Worm (Caenorhabditis elegans) whole organism, L3 larva: ENCODE results near the gene K06A4.7.

ENCODE experiments used
- ZK546.5 ChIP-seq: sonication (generic microtip); optimal IDR thresholded peaks from 2 replicates; lab custom pipeline; 2017; ENCODE audit warnings: missing biosample characterization, missing genetic modification characterization
- aly-2 ChIP-seq: fragments of 150-350 bp; optimal IDR thresholded peaks from 2 replicates; lab custom pipeline; 2014; ENCODE audit warnings: missing biosample characterization, missing genetic modification characterization
- ama-1 ChIP-seq: fragments of 150-350 bp; optimal IDR thresholded peaks from 2 replicates; lab custom pipeline; 2018
- ceh-82 ChIP-seq: fragments of 150-350 bp; optimal IDR thresholded peaks from 2 replicates; lab custom pipeline; 2014; ENCODE audit warnings: missing biosample characterization, missing genetic modification characterization
- ceh-9 ChIP-seq: sonication (generic microtip); optimal IDR thresholded peaks from 2 replicates; lab custom pipeline; 2018; ENCODE audit warnings: missing biosample characterization, missing genetic modification characterization
- daf-12 ChIP-seq: fragments of 150-350 bp; optimal IDR thresholded peaks from 2 replicates; lab custom pipeline; 2014; ENCODE audit warnings: missing biosample characterization, missing genetic modification reagents, missing genetic modification characterization
- egl-27 ChIP-seq: sonication (generic microtip); optimal IDR thresholded peaks from 4 replicates; lab custom pipeline; 2017; ENCODE audit warnings: missing biosample characterization, missing genetic modification reagents, missing genetic modification characterization
- egl-5 ChIP-seq: fragments of 150-350 bp; optimal IDR thresholded peaks from 2 replicates; lab custom pipeline; 2017; ENCODE audit warnings: missing biosample characterization, missing genetic modification reagents, missing genetic modification characterization, inconsistent platforms
- elt-1 ChIP-seq: fragments of 150-350 bp; optimal IDR thresholded peaks from 2 replicates; lab custom pipeline; 2014; ENCODE audit warnings: missing biosample characterization, missing genetic modification characterization
- elt-2 ChIP-seq: sonication (generic microtip); optimal IDR thresholded peaks from 2 replicates; lab custom pipeline; 2016; ENCODE audit warnings: missing genetic modification reagents, mild to moderate bottlenecking, missing genetic modification characterization, missing compliant biosample characterization
- elt-3 ChIP-seq, 3 experiments: fragments of 150-350 bp in 1 of 3; sonication (generic microtip) in 2 of 3; optimal IDR thresholded peaks; 2 replicates in 2 of 3; 4 replicates in 1 of 3; lab custom pipeline; 2014 to 2017; ENCODE audit warnings: missing biosample characterization in 3 of 3, missing genetic modification characterization in 3 of 3
- eor-1 ChIP-seq, 2 experiments: fragments of 150-350 bp; optimal IDR thresholded peaks; 2 replicates each; lab custom pipeline; 2014 to 2018; ENCODE audit warnings: missing biosample characterization in 2 of 2, missing genetic modification characterization in 2 of 2
- fkh-10 ChIP-seq: sonication (generic microtip); optimal IDR thresholded peaks from 2 replicates; lab custom pipeline; 2017; ENCODE audit warnings: missing biosample characterization, missing genetic modification reagents, missing genetic modification characterization
- fos-1 ChIP-seq: fragments of 150-350 bp; optimal IDR thresholded peaks from 2 replicates; lab custom pipeline; 2014; ENCODE audit warnings: missing biosample characterization, missing genetic modification characterization
- hmg-11 ChIP-seq: sonication (generic microtip); optimal IDR thresholded peaks from 2 replicates; lab custom pipeline; 2016; ENCODE audit warnings: missing genetic modification characterization, missing compliant biosample characterization
- jun-1 ChIP-seq: fragments of 150-350 bp; optimal IDR thresholded peaks from 2 replicates; lab custom pipeline; 2014; ENCODE audit warnings: missing biosample characterization, missing genetic modification reagents, missing genetic modification characterization
- lin-15B ChIP-seq: fragments of 150-350 bp; optimal IDR thresholded peaks from 2 replicates; lab custom pipeline; 2014; ENCODE audit warnings: missing biosample characterization, missing genetic modification characterization
- lsy-12 ChIP-seq: sonication (generic microtip); optimal IDR thresholded peaks from 2 replicates; lab custom pipeline; 2016; ENCODE audit warnings: mild to moderate bottlenecking, missing genetic modification characterization, missing compliant biosample characterization
- mdl-1 ChIP-seq: fragments of 150-350 bp; optimal IDR thresholded peaks from 2 replicates; lab custom pipeline; 2014; ENCODE audit warnings: missing biosample characterization, missing genetic modification characterization
- nfya-1 ChIP-seq: sonication (generic microtip); optimal IDR thresholded peaks from 2 replicates; lab custom pipeline; 2017; ENCODE audit warnings: missing genetic modification characterization, mild to moderate bottlenecking, missing compliant biosample characterization, antibody characterized with exemption, moderate library complexity; ENCODE audit not compliant: insufficient read depth
- nhr-11 ChIP-seq: fragments of 150-350 bp; optimal IDR thresholded peaks from 2 replicates; lab custom pipeline; 2014; ENCODE audit warnings: missing biosample characterization, missing genetic modification characterization
- nhr-12 ChIP-seq: fragments of 150-350 bp; optimal IDR thresholded peaks from 2 replicates; lab custom pipeline; 2014; ENCODE audit warnings: missing biosample characterization, missing genetic modification characterization
- nhr-23 ChIP-seq: fragments of 150-350 bp; optimal IDR thresholded peaks from 2 replicates; lab custom pipeline; 2014; ENCODE audit warnings: missing biosample characterization, missing genetic modification reagents, missing genetic modification characterization
- nhr-25 ChIP-seq: sonication (generic microtip); optimal IDR thresholded peaks from 2 replicates; lab custom pipeline; 2017; ENCODE audit warnings: missing biosample characterization, missing genetic modification characterization
- nhr-43 ChIP-seq: sonication (generic microtip); optimal IDR thresholded peaks from 2 replicates; lab custom pipeline; 2016; ENCODE audit warnings: mild to moderate bottlenecking, missing genetic modification characterization, missing compliant biosample characterization; ENCODE audit not compliant: poor library complexity, severe bottlenecking
- nhr-76 ChIP-seq: fragments of 150-350 bp; sonication (generic microtip); optimal IDR thresholded peaks from 5 replicates; lab custom pipeline; 2014; ENCODE audit warnings: missing biosample characterization, missing genetic modification characterization
- pha-4 ChIP-seq: fragments of 150-350 bp; optimal IDR thresholded peaks from 2 replicates; lab custom pipeline; 2014; ENCODE audit warnings: missing biosample characterization, missing genetic modification reagents, missing genetic modification characterization
- pqm-1 ChIP-seq: fragments of 150-350 bp; optimal IDR thresholded peaks from 2 replicates; lab custom pipeline; 2017; ENCODE audit warnings: missing biosample characterization, missing genetic modification characterization, inconsistent platforms
- sea-2 ChIP-seq: fragments of 150-350 bp; sonication (generic microtip); optimal IDR thresholded peaks from 4 replicates; lab custom pipeline; 2014; ENCODE audit warnings: missing biosample characterization, missing genetic modification reagents, missing genetic modification characterization
- skn-1 ChIP-seq: fragments of 150-350 bp; optimal IDR thresholded peaks from 2 replicates; lab custom pipeline; 2014; ENCODE audit warnings: missing biosample characterization, missing genetic modification characterization
- snpc-4 ChIP-seq: fragments of 150-350 bp; optimal IDR thresholded peaks from 2 replicates; lab custom pipeline; 2014; ENCODE audit warnings: missing biosample characterization, missing genetic modification characterization
- tbx-2 ChIP-seq: sonication (generic microtip); optimal IDR thresholded peaks from 2 replicates; lab custom pipeline; 2016; ENCODE audit warnings: mild to moderate bottlenecking, missing genetic modification characterization, missing compliant biosample characterization
- unc-62 ChIP-seq: fragments of 150-350 bp; sonication (generic microtip); optimal IDR thresholded peaks from 4 replicates; lab custom pipeline; 2014; ENCODE audit warnings: missing biosample characterization, missing genetic modification reagents, missing genetic modification characterization
- ztf-11 ChIP-seq: fragments of 150-350 bp; optimal IDR thresholded peaks from 2 replicates; lab custom pipeline; 2014; ENCODE audit warnings: missing biosample characterization, missing genetic modification characterization

The K06A4.7 gene

DNA sequence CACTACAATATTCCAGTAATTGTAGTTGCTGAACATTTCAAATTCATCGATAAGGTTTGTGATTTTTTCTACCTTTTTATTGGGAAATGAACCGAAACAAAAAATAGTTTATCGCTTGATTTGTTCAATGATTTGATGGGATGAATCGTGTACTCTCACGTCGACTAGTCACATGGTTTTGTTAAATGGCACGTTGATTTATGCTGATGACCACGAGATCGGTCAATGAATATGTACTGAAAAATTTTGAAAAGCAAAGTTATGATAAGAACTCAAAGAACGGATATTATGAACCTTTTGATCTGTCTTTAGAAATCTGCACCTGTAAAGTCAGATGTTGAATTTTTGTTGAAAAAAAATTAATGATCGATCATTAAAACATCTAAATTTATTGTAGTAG, 25.0 kb upstream of the K06A4.7 start (continued):
- TF ChIP-seq nhr-11 (tag; lab: Kevin White, UChicago) = no peak
- TF ChIP-seq nhr-12 (tag; lab: Kevin White, UChicago) = no peak

DNA sequence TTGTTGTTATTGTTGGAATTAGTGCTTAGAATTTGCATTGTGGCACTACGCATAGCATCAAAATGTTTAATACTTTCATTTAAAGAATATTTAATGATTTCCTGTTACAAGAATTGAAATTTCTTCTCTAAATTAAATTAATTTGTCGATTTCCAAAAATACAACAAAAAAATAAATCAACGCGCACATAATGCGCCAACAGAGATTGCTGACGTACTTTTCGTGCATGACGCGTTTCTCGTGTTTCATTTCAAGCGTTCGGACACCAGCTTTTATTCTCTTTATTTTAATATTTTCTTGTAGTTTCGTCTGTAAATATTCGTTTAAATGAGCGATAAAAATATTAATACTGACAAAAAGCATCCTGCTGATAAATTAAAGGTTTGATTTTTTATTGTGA, 22.3 kb upstream of the K06A4.7 start, which contains the start of gene eif-2Bdelta:
Gene eif-2Bdelta (plus strand): TSS at position 235 of the 400 bp plus-strand sequence.
- TF ChIP-seq mdl-1 = no peak
- TF ChIP-seq fkh-10 (GFP tag; lab: Kevin White, UChicago) = peak; percentile 23
- TF ChIP-seq hmg-11 (tag; lab: Kevin White, UChicago) = peak; percentile 28
- peak; percentile 30 for TF ChIP-seq lin-15B
- no peak for TF ChIP-seq eor-1 (tag; optimal IDR thresholded peaks at IDR 0.05; lab: Kevin White, UChicago)
- peak; percentile 46 for TF ChIP-seq snpc-4 (tag; lab: Kevin White, UChicago)
- TF ChIP-seq pha-4 (tag; lab: Kevin White, UChicago) = peak; percentile 73
- TF ChIP-seq nfya-1 (tag; lab: Kevin White, UChicago) = peak; percentile 45
- TF ChIP-seq daf-12 (tag; lab: Kevin White, UChicago) = no peak
- TF ChIP-seq nhr-23 = peak; percentile 20
- TF ChIP-seq jun-1 (tag; lab: Kevin White, UChicago) = peak; percentile 14
- peak; percentile 7 for TF ChIP-seq elt-2

DNA sequence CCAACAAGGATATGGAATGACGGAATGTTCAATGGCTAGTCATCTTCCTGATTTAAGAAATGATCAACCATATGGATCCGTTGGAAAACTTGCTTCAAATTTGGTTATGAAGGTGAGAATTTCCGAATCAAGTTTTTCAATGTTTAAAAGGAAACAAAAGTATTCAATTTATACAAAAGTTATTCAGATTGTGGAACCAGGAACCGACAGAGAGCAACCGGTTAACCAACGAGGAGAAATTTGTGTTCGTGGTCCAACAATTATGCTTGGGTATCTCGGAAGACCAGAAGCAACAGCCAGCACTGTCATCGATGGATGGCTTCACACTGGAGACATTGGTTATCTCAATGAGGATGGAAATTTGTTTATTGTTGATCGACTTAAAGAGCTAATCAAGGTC, 18.3 kb upstream of the K06A4.7 start:
- no peak for TF ChIP-seq tbx-2 (tag; lab: Kevin White, UChicago)
- no peak for TF ChIP-seq egl-27 (tag; lab: Kevin White, UChicago)
- no peak for TF ChIP-seq ztf-11 (tag; lab: Kevin White, UChicago)
- no peak for TF ChIP-seq lsy-12 (tag; lab: Kevin White, UChicago)
- no peak for TF ChIP-seq ama-1 (lab: Kevin White, UChicago)

DNA sequence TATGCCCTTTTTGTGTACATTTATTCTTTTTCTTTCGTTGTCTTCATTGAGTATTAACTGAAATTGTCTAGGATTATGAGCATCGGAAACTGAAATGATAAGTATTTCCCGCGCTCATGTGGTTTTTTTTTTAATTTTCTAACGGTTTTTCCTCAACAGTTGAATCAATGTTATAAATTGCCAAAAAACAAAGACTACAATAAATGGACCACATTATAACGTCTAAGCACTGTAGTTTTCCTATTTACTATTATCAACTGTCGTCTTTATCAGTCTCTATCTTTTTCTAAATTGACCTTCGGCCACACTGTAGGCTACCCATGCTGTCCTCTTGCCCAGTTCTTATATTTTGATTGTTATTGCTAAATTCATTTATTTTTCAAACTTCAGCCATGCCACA, 16.5 kb upstream of the K06A4.7 start, which contains the start of gene acs-14:
Gene acs-14 (plus strand): TSS at position 391 of the 400 bp plus-strand sequence.
- TF ChIP-seq unc-62 (GFP tag; lab: Kevin White, UChicago) = no peak
- TF ChIP-seq aly-2 = no peak
- TF ChIP-seq ztf-11 (tag; lab: Kevin White, UChicago) = no peak
- no peak for TF ChIP-seq hmg-11 (tag; lab: Kevin White, UChicago)
- peak; percentile 1 for TF ChIP-seq pha-4 (tag; lab: Kevin White, UChicago)
- TF ChIP-seq elt-2 = peak; percentile 67
- no peak for TF ChIP-seq egl-5
- TF ChIP-seq nhr-11 (tag; lab: Kevin White, UChicago) = no peak

DNA sequence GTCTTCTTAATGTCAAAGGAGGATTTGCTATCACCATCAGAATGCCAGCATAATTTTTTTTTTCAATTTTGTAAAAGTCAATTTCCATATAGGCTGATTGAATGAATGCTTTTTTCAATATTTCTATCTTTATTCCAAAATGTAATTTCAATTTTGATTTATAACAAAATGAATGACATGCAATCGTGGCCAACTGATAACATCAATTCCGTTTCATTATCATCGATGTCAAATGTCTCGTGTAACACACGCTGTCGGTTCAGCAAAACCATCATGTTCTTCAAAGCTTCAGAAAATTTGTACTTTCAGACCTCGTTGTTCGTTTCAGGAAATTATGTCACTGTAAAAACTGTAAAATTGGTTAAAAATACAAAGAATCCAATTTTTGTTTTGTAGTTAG, 15.6 kb upstream of the K06A4.7 start:
- TF ChIP-seq nhr-43 (no peak), pqm-1 (peak; percentile 80), elt-2 (peak; percentile 82), elt-1 (tag; lab: Kevin White, UChicago) (no peak)
- TF ChIP-seq, all 47 proteins: peak for 2

DNA sequence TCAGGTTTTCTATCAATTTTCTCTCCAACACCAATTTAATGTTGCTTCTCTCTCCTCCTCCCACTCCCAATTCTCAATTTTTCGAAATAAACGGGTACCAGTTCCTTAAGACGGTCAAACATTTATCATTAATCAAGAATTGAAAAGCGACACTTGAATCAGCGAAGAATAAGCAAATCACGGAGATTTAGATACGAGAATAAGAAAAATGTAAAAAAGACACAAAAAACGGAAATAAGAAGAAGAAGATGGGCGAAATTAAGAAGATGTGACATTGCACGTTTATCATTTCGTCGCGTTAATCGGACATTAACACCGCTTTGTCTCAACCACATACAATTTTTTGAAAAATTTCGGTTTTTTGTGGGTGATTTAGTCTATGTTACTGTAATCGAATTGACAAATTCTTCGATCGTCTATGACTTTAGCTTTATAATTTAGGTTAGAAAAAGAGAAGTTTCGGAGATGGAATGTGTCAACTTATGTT, 13.2 kb upstream of the K06A4.7 start, which contains the start of gene haao-1:
Gene haao-1 (plus strand): TSS at position 437 of the 487 bp plus-strand sequence.
- TF ChIP-seq elt-2 (no peak), nhr-12 (tag; lab: Kevin White, UChicago) (no peak), jun-1 (tag; lab: Kevin White, UChicago) (no peak), skn-1 (no peak), nhr-43 (no peak), ceh-82 (no peak), ceh-9 (no peak), nhr-76 (tag; lab: Kevin White, UChicago) (no peak), nhr-25 (tag; lab: Kevin White, UChicago) (peak; percentile 49), sea-2 (GFP tag; lab: Kevin White, UChicago) (no peak), ZK546.5 (no peak), elt-1 (tag; lab: Kevin White, UChicago) (no peak), nhr-11 (tag; lab: Kevin White, UChicago) (no peak), snpc-4 (tag; lab: Kevin White, UChicago) (no peak), nhr-23 (peak; percentile 41), elt-3 (tag; optimal IDR thresholded peaks at IDR 0.05; lab: Kevin White, UChicago) (no peak), fos-1 (no peak)
- TF ChIP-seq, all 47 proteins: peak for 2
